Worm (Caenorhabditis elegans): Measurements from ENCODE around the gene F20G2.3.

F20G2.3 gene

ce11 chrV:13789362-13789761, 21.1 kb upstream of the F20G2.3 start (continued):
- TF ChIP-seq nhr-11 (tag; optimal IDR thresholded peaks at IDR 0.05) (no peak), unc-39 (tag; optimal IDR thresholded peaks at IDR 0.05) (no peak), ceh-16 (tag; optimal IDR thresholded peaks at IDR 0.05) (peak; percentile 23), zag-1 (tag; optimal IDR thresholded peaks at IDR 0.05) (peak; percentile 72), sma-3 (GFP tag; optimal IDR thresholded peaks at IDR 0.05) (peak; percentile 58), crh-2 (tag; optimal IDR thresholded peaks at IDR 0.05) (peak; percentile 87), ceh-82 (tag; optimal IDR thresholded peaks at IDR 0.05) (no peak), dmd-4 (tag; optimal IDR thresholded peaks at IDR 0.05) (no peak), lin-13 (GFP tag; optimal IDR thresholded peaks at IDR 0.05) (peak; percentile 90), blmp-1 (tag; optimal IDR thresholded peaks at IDR 0.05; ENCODE audit: insufficient read depth) (peak; percentile 41), nhr-12 (tag; optimal IDR thresholded peaks at IDR 0.05) (no peak), aly-2 (tag; optimal IDR thresholded peaks at IDR 0.05) (no peak), nhr-10 (tag; optimal IDR thresholded peaks at IDR 0.05) (no peak)

ce11 chrV:13787948-13788681, 19.8 kb upstream of the F20G2.3 start:
- TF ChIP-seq egl-27 (tag; optimal IDR thresholded peaks at IDR 0.05) (no peak), peb-1 (tag; optimal IDR thresholded peaks at IDR 0.05) (no peak), nhr-21 (tag; optimal IDR thresholded peaks at IDR 0.05) (peak; percentile 39), sma-3 (GFP tag; optimal IDR thresholded peaks at IDR 0.05) (no peak), ceh-82 (tag; optimal IDR thresholded peaks at IDR 0.05) (no peak), ztf-4 (tag; optimal IDR thresholded peaks at IDR 0.05) (no peak), sma-9 (GFP tag; optimal IDR thresholded peaks at IDR 0.05) (peak; percentile 67), sma-9 (tag; optimal IDR thresholded peaks at IDR 0.05) (no peak), crh-2 (tag; optimal IDR thresholded peaks at IDR 0.05) (peak; percentile 10), elt-1 (tag; optimal IDR thresholded peaks at IDR 0.05) (no peak), lin-13 (GFP tag; optimal IDR thresholded peaks at IDR 0.05) (no peak), gmeb-1 (tag; optimal IDR thresholded peaks at IDR 0.05) (no peak), F13H6.1 (tag; optimal IDR thresholded peaks at IDR 0.05) (peak; percentile 19), ama-1 (optimal IDR thresholded peaks at IDR 0.05) (no peak), ztf-1 (GFP tag; conservative IDR thresholded peaks at IDR 0.05) (no peak), unc-62 (GFP tag; optimal IDR thresholded peaks at IDR 0.05) (no peak), skn-1 (tag; optimal IDR thresholded peaks at IDR 0.05) (no peak), nhr-129 (tag; optimal IDR thresholded peaks at IDR 0.05) (peak; percentile 50), nhr-12 (tag; optimal IDR thresholded peaks at IDR 0.05) (no peak), Y55F3AM.14 (GFP tag; optimal IDR thresholded peaks at IDR 0.05) (no peak), unc-55 (GFP tag; optimal IDR thresholded peaks at IDR 0.05) (no peak), mbf-1 (tag; optimal IDR thresholded peaks at IDR 0.05) (no peak), ztf-11 (tag; optimal IDR thresholded peaks at IDR 0.05) (no peak), blmp-1 (tag; optimal IDR thresholded peaks at IDR 0.05; ENCODE audit: insufficient read depth) (peak; percentile 6), elt-3 (tag; optimal IDR thresholded peaks at IDR 0.05) (no peak), snpc-4 (tag; optimal IDR thresholded peaks at IDR 0.05) (no peak), fos-1 (tag; optimal IDR thresholded peaks at IDR 0.05) (peak; percentile 9), zag-1 (tag; optimal IDR thresholded peaks at IDR 0.05) (no peak), nhr-23 (tag; optimal IDR thresholded peaks at IDR 0.05) (no peak), dmd-4 (tag; optimal IDR thresholded peaks at IDR 0.05) (no peak), nhr-6 (tag; optimal IDR thresholded peaks at IDR 0.05) (no peak), ZK546.5 (tag; optimal IDR thresholded peaks at IDR 0.05) (no peak), aly-2 (tag; optimal IDR thresholded peaks at IDR 0.05) (no peak), nhr-10 (tag; optimal IDR thresholded peaks at IDR 0.05) (no peak), lin-11 (tag; optimal IDR thresholded peaks at IDR 0.05) (no peak), lsy-2 (tag; optimal IDR thresholded peaks at IDR 0.05) (no peak), nhr-77 (tag; optimal IDR thresholded peaks at IDR 0.05) (no peak), nhr-25 (tag; optimal IDR thresholded peaks at IDR 0.05) (peak; percentile 65), mab-5 (tag; optimal IDR thresholded peaks at IDR 0.05) (no peak), lin-39 (tag; optimal IDR thresholded peaks at IDR 0.05) (no peak), unc-39 (tag; optimal IDR thresholded peaks at IDR 0.05) (no peak), alr-1 (tag; optimal IDR thresholded peaks at IDR 0.05) (no peak), C34F6.9 (tag; optimal IDR thresholded peaks at IDR 0.05) (no peak), nhr-11 (tag; optimal IDR thresholded peaks at IDR 0.05) (no peak), mdl-1 (tag; optimal IDR thresholded peaks at IDR 0.05) (no peak), R02D3.7 (tag; optimal IDR thresholded peaks at IDR 0.05) (no peak), nhr-237 (tag; optimal IDR thresholded peaks at IDR 0.05) (no peak), ceh-16 (tag; optimal IDR thresholded peaks at IDR 0.05) (no peak), sem-4 (tag; optimal IDR thresholded peaks at IDR 0.05) (peak; percentile 23)
